Worm (Caenorhabditis elegans) whole organism, mixed stage, embryonic: ENCODE data around the gene C29H12.6.

Experiments used
- M03D4.4 ChIP-seq: sonication (generic microtip); optimal IDR thresholded peaks from 2 replicates; lab custom pipeline; 2017; ENCODE audit warnings: mild to moderate bottlenecking, missing genetic modification characterization, missing compliant biosample characterization
- bed-3 ChIP-seq: fragments of 200-800 bp; sonication (Bioruptor generic); optimal IDR thresholded peaks from 3 replicates; lab custom pipeline; 2018; ENCODE audit warnings: mild to moderate bottlenecking, missing genetic modification characterization, moderate library complexity, missing compliant biosample characterization
- ceh-43 ChIP-seq: fragments of 200-800 bp; sonication (Bioruptor generic); optimal IDR thresholded peaks from 2 replicates; lab custom pipeline; 2018; ENCODE audit warnings: mild to moderate bottlenecking, missing genetic modification characterization, moderate library complexity, missing compliant biosample characterization
- ceh-83 ChIP-seq: fragments of 200-800 bp; sonication (Bioruptor generic); optimal IDR thresholded peaks from 2 replicates; lab custom pipeline; 2018; ENCODE audit warnings: mild to moderate bottlenecking, missing genetic modification characterization, missing compliant biosample characterization
- ces-1 ChIP-seq: fragments of 150-350 bp; optimal IDR thresholded peaks from 2 replicates; lab custom pipeline; 2014; ENCODE audit warnings: missing biosample characterization, missing genetic modification reagents, missing genetic modification characterization
- cnd-1 ChIP-seq: fragments of 200-800 bp; sonication (Bioruptor generic); optimal IDR thresholded peaks from 2 replicates; lab custom pipeline; 2018; ENCODE audit warnings: mild to moderate bottlenecking, missing genetic modification characterization, missing compliant biosample characterization
- drap-1 ChIP-seq: fragments of 200-800 bp; sonication (Bioruptor generic); optimal IDR thresholded peaks from 3 replicates; lab custom pipeline; 2018; ENCODE audit warnings: mild to moderate bottlenecking, missing genetic modification characterization, missing compliant biosample characterization
- elt-1 ChIP-seq: sonication (generic microtip); optimal IDR thresholded peaks from 2 replicates; lab custom pipeline; 2017; ENCODE audit warnings: missing genetic modification characterization, mild to moderate bottlenecking, missing compliant biosample characterization, antibody characterized with exemption, moderate library complexity, borderline replicate concordance; ENCODE audit not compliant: insufficient read depth
- elt-3 ChIP-seq: fragments of 150-350 bp; optimal IDR thresholded peaks from 2 replicates; lab custom pipeline; 2014; ENCODE audit warnings: missing biosample characterization, missing genetic modification characterization
- flh-1 ChIP-seq: fragments of 200-800 bp; sonication (Bioruptor generic); optimal IDR thresholded peaks from 2 replicates; lab custom pipeline; 2018; ENCODE audit warnings: mild to moderate bottlenecking, missing genetic modification characterization, moderate library complexity, missing compliant biosample characterization
- ham-2 ChIP-seq: fragments of 200-800 bp; sonication (Bioruptor generic); optimal IDR thresholded peaks from 2 replicates; lab custom pipeline; 2018; ENCODE audit warnings: mild to moderate bottlenecking, missing genetic modification characterization, missing compliant biosample characterization
- hlh-1 ChIP-seq: fragments of 150-350 bp; optimal IDR thresholded peaks from 2 replicates; lab custom pipeline; 2014; ENCODE audit warnings: missing biosample characterization, missing genetic modification reagents, missing genetic modification characterization
- lin-32 ChIP-seq: fragments of 200-800 bp; sonication (Bioruptor generic); optimal IDR thresholded peaks from 2 replicates; lab custom pipeline; 2018; ENCODE audit warnings: mild to moderate bottlenecking, missing genetic modification characterization, missing compliant biosample characterization
- lsy-2 ChIP-seq: fragments of 150-350 bp; optimal IDR thresholded peaks from 2 replicates; lab custom pipeline; 2014; ENCODE audit warnings: missing biosample characterization, missing genetic modification characterization
- mab-5 ChIP-seq: fragments of 150-350 bp; optimal IDR thresholded peaks from 2 replicates; lab custom pipeline; 2014; ENCODE audit warnings: missing biosample characterization, missing genetic modification characterization
- mep-1 ChIP-seq: fragments of 150-350 bp; optimal IDR thresholded peaks from 2 replicates; lab custom pipeline; 2017; ENCODE audit warnings: missing biosample characterization, missing genetic modification reagents, missing genetic modification characterization, inconsistent platforms
- mls-2 ChIP-seq: sonication (generic microtip); optimal IDR thresholded peaks from 2 replicates; lab custom pipeline; 2016; ENCODE audit warnings: mild to moderate bottlenecking, missing genetic modification characterization, moderate library complexity, missing compliant biosample characterization
- nhr-12 ChIP-seq: fragments of 150-350 bp; optimal IDR thresholded peaks from 2 replicates; lab custom pipeline; 2014; ENCODE audit warnings: missing biosample characterization, missing genetic modification characterization
- nhr-2 ChIP-seq: fragments of 150-350 bp; optimal IDR thresholded peaks from 2 replicates; lab custom pipeline; 2014; ENCODE audit warnings: missing biosample characterization, missing genetic modification characterization
- nhr-237 ChIP-seq: fragments of 150-350 bp; optimal IDR thresholded peaks from 2 replicates; lab custom pipeline; 2014; ENCODE audit warnings: missing biosample characterization, missing genetic modification characterization
- nhr-76 ChIP-seq: sonication (generic microtip); optimal IDR thresholded peaks from 2 replicates; lab custom pipeline; 2017; ENCODE audit warnings: missing biosample characterization, missing genetic modification characterization
- pha-4 ChIP-seq: fragments of 150-350 bp; optimal IDR thresholded peaks from 2 replicates; lab custom pipeline; 2018; ENCODE audit warnings: missing biosample characterization, missing genetic modification reagents, missing genetic modification characterization
- sem-2 ChIP-seq: fragments of 200-800 bp; sonication (Bioruptor generic); optimal IDR thresholded peaks from 2 replicates; lab custom pipeline; 2018; ENCODE audit warnings: mild to moderate bottlenecking, missing genetic modification characterization, missing compliant biosample characterization
- snpc-4 ChIP-seq: fragments of 150-350 bp; optimal IDR thresholded peaks from 2 replicates; lab custom pipeline; 2014; ENCODE audit warnings: missing biosample characterization, missing genetic modification characterization
- unc-39 ChIP-seq: fragments of 150-350 bp; optimal IDR thresholded peaks from 2 replicates; lab custom pipeline; 2014; ENCODE audit warnings: missing biosample characterization, missing genetic modification characterization
- unc-62 ChIP-seq: fragments of 150-350 bp; optimal IDR thresholded peaks from 2 replicates; lab custom pipeline; 2014; ENCODE audit warnings: missing biosample characterization, missing genetic modification reagents, missing genetic modification characterization
- zip-8 ChIP-seq: fragments of 150-350 bp; optimal IDR thresholded peaks from 2 replicates; lab custom pipeline; 2014; ENCODE audit warnings: missing biosample characterization, missing genetic modification characterization
- ztf-11 ChIP-seq: fragments of 150-350 bp; optimal IDR thresholded peaks from 2 replicates; lab custom pipeline; 2014; ENCODE audit warnings: missing biosample characterization, missing genetic modification characterization

Gene C29H12.6

ce11 chrII:6123513-6123912 lies 5.5 kb upstream of the C29H12.6 start, which contains the start of gene C29H12.2:
Gene C29H12.2 (plus strand): TSS chrII:6123809.
- no peak for TF ChIP-seq snpc-4 (tag; lab: Kevin White, UChicago)
- no peak for TF ChIP-seq hlh-1 (tag; lab: Kevin White, UChicago)
- TF ChIP-seq nhr-237 (tag; lab: Kevin White, UChicago): no peak

ce11 chrII:6122641-6123424 lies 4.8 kb upstream of the C29H12.6 start:
- TF ChIP-seq mep-1 (no peak), ces-1 (GFP tag; lab: Kevin White, UChicago) (no peak), nhr-76 (tag; lab: Kevin White, UChicago) (no peak), cnd-1 (tag; lab: Kevin White, UChicago) (no peak), drap-1 (GFP tag; lab: Kevin White, UChicago) (no peak), mls-2 (no peak), elt-1 (tag; lab: Kevin White, UChicago) (no peak), mab-5 (tag; lab: Kevin White, UChicago) (no peak), pha-4 (no peak)
- TF ChIP-seq, all 35 proteins: peak for 0

- TF ChIP-seq zip-8 (tag; lab: Kevin White, UChicago): no peak
- peak; percentile 92 for TF ChIP-seq ces-1 (GFP tag; lab: Kevin White, UChicago)
Observed at ce11 chrII:6120548-6120947, 2.5 kb upstream of the C29H12.6 start.

- peak; percentile 98 for TF ChIP-seq ces-1 (GFP tag; lab: Kevin White, UChicago)
- TF ChIP-seq ham-2: no peak
- TF ChIP-seq snpc-4 (tag; lab: Kevin White, UChicago): no peak
Observed at ce11 chrII:6116701-6117100, 1.4 kb downstream of the C29H12.6 start.

- TF ChIP-seq mep-1 (no peak), elt-3 (tag; lab: Kevin White, UChicago) (no peak)
- TF ChIP-seq, all 35 proteins: peak for 0
Observed at ce11 chrII:6115283-6115682, 2.8 kb downstream of the C29H12.6 start.

ce11 chrII:6113842-6114441 lies 4.1 kb downstream of the C29H12.6 start:
- no peak for TF ChIP-seq ham-2
- TF ChIP-seq lsy-2 (tag; lab: Kevin White, UChicago): no peak
- peak; percentile 28 for TF ChIP-seq zip-8 (tag; lab: Kevin White, UChicago)
- peak; percentile 22 for TF ChIP-seq unc-62 (GFP tag; lab: Kevin White, UChicago)
- TF ChIP-seq mls-2: peak; percentile 5
- TF ChIP-seq ces-1 (GFP tag; lab: Kevin White, UChicago): peak; percentile 99

- no peak for TF ChIP-seq ztf-11 (tag; lab: Kevin White, UChicago)
- TF ChIP-seq unc-62 (GFP tag; lab: Kevin White, UChicago): no peak
- TF ChIP-seq nhr-12 (tag; lab: Kevin White, UChicago): no peak
- TF ChIP-seq ham-2: no peak
Observed at ce11 chrII:6113187-6113586, 4.9 kb downstream of the C29H12.6 start, which contains the start of gene heri-1. Gene heri-1 (minus strand): TSS chrII:6113194.

- TF ChIP-seq zip-8 (tag; lab: Kevin White, UChicago) (peak; percentile 94), drap-1 (GFP tag; lab: Kevin White, UChicago) (no peak)
Observed at ce11 chrII:6109989-6110388, 8.1 kb downstream of the C29H12.6 start.

- TF ChIP-seq ceh-43 (GFP tag; lab: Kevin White, UChicago) (no peak), mls-2 (no peak), ces-1 (GFP tag; lab: Kevin White, UChicago) (no peak), unc-39 (tag; lab: Kevin White, UChicago) (no peak), nhr-2 (tag; lab: Kevin White, UChicago) (no peak), hlh-1 (tag; lab: Kevin White, UChicago) (no peak), drap-1 (GFP tag; lab: Kevin White, UChicago) (no peak), elt-3 (tag; lab: Kevin White, UChicago) (no peak), ceh-83 (GFP tag; lab: Kevin White, UChicago) (no peak), flh-1 (no peak), pha-4 (no peak), lin-32 (GFP tag; lab: Kevin White, UChicago) (no peak), lsy-2 (tag; lab: Kevin White, UChicago) (no peak), sem-2 (GFP tag; lab: Kevin White, UChicago) (no peak), nhr-76 (tag; lab: Kevin White, UChicago) (no peak), M03D4.4 (tag; lab: Kevin White, UChicago) (no peak), mep-1 (no peak), snpc-4 (tag; lab: Kevin White, UChicago) (no peak), bed-3 (no peak)
- TF ChIP-seq, all 35 proteins: peak for 0
Observed at ce11 chrII:6107773-6108172, 10.3 kb downstream of the C29H12.6 start.
